Worm (Caenorhabditis elegans) whole organism, L4/young adult: Measurements from ENCODE around the gene F46F5.8.
"Not testable (repeated sequence)": the region's sequence is repeated elsewhere in the genome, so short reads cannot be mapped to it uniquely, and the experiment has no call there.

Source experiments
- W03F9.2 ChIP-seq: fragments of 150-350 bp; optimal IDR thresholded peaks from 2 replicates; lab custom pipeline; 2014; ENCODE audit warnings: missing biosample characterization, missing genetic modification characterization
- dao-5 ChIP-seq: sonication (generic microtip); optimal IDR thresholded peaks from 2 replicates; lab custom pipeline; 2016; ENCODE audit warnings: missing genotype, missing genetic modification characterization, moderate library complexity, missing compliant biosample characterization
- him-1 ChIP-seq: sonication (generic microtip); optimal IDR thresholded peaks from 2 replicates; lab custom pipeline; 2016; ENCODE audit warnings: missing genotype, missing genetic modification reagents, missing genetic modification characterization, missing compliant biosample characterization

The F46F5.8 gene

DNA sequence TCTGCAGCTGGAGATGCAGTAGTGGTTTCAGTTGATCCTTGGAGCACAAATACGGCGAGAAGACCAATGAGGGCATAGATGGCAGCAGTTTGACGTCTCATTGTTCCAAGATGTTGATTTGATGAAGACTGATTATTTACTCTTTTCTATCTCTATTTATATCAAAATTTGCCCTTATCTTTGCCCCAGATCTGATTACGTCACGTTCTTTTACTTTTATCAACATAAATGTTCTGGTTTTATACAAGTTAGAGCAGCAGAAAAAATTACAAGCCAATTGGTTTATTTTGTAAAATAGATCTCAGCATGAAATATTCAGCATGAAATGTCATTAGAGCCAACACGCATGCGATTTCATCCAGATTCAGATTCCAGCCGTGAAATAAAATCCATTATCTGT lies 1.3 kb upstream of the F46F5.8 start, which contains the start of gene msrp-4:
Gene msrp-4 (minus strand): TSS at position 101 of the 400 bp plus-strand sequence.
- TF ChIP-seq him-1 (tag; lab: Kevin White, UChicago); dao-5; W03F9.2 (tag; lab: Kevin White, UChicago): not testable (repeated sequence)

- TF ChIP-seq W03F9.2 (tag; lab: Kevin White, UChicago), result no peak
- TF ChIP-seq dao-5, result no peak
- no peak for TF ChIP-seq him-1 (tag; lab: Kevin White, UChicago)
Observed at ce11 chrII:820519-820918, 895 bp downstream of the F46F5.8 start, which contains the start of gene F46F5.7. TSS of gene F46F5.7 (minus strand) at chrII:820619.

- TF ChIP-seq W03F9.2 (tag; lab: Kevin White, UChicago) (no peak), him-1 (tag; lab: Kevin White, UChicago) (no peak), dao-5 (no peak)
Observed at ce11 chrII:814737-815136, 6.7 kb downstream of the F46F5.8 start, which contains the start of gene msrp-3. TSS of gene msrp-3 (minus strand) at chrII:814837.

ce11 chrII:812917-813316 lies 8.5 kb downstream of the F46F5.8 start, which contains the start of gene F46F5.5:
TSS of gene F46F5.5 (minus strand) at chrII:813017.
- TF ChIP-seq him-1 (tag; lab: Kevin White, UChicago) (no peak), dao-5 (no peak), W03F9.2 (tag; lab: Kevin White, UChicago) (no peak)

DNA sequence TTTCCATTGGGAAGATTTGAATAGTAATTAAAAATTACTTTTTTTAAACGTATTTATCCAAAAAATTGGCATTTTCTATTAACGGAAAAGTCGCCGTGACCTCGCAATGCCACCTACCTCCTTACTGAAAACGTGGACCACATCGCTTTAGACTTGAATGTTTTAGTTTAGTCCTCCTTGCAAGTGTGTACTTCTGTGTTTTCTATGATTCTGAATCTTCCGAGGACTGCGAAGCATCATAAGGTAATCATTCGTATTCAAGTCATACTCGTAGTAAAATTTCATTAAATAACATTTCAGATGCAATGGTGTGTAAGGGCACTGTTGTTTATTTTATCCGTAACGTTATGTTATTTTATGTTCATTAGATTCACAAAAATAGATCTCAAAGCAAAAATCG lies 13.0 kb downstream of the F46F5.8 start, which contains the start of gene F46F5.11:
Gene F46F5.11 (plus strand): TSS at position 301 of the 400 bp plus-strand sequence.
- TF ChIP-seq him-1 (tag; lab: Kevin White, UChicago) (no peak), dao-5 (no peak), W03F9.2 (tag; lab: Kevin White, UChicago) (no peak)

DNA sequence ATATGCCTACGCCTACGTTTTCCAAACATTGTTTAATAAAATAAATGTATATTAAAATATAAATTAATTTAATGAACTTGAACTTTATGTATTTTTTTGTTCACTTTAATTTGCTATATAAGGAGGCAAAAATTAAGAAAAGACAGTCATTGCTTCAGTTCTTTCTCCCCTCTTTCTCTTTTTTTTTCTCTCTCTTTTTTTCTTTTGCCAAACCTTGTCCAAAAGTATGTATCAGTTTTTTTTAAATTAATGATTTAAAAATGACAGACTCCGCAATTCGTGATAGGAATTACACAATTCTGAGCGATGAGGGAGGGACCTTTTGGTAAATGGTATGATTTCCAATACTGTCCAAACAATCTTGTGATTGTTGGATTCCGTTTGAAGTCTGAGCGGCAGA lies 18.4 kb downstream of the F46F5.8 start, which contains the start of gene F46F5.13:
Gene F46F5.13 (plus strand): TSS at position 301 of the 400 bp plus-strand sequence.
- TF ChIP-seq dao-5 (no peak), W03F9.2 (tag; lab: Kevin White, UChicago) (no peak), him-1 (tag; lab: Kevin White, UChicago) (no peak)

DNA sequence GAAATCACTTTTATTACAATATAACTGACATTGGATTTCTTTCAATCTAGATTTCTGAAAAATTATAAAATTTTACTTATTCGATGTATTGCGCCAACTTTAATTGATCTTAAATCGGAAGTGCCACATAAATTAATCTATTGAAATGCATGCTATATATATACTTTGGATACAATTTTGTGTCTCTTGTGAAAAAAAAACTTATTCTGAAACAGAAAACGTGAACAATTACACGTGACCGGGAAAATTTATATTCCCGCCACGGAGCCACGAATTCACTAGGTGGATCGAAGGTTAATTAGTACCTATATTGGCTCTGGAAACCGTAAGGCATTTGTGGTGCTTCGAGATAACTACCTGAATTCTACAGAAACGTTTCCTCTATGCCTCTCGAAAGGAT lies 21.7 kb downstream of the F46F5.8 start, which contains the start of gene F46F5.14:
Gene F46F5.14 (plus strand): TSS at position 301 of the 400 bp plus-strand sequence.
- TF ChIP-seq him-1 (tag; lab: Kevin White, UChicago) (no peak), dao-5 (no peak), W03F9.2 (tag; lab: Kevin White, UChicago) (no peak)

- TF ChIP-seq W03F9.2 (tag; lab: Kevin White, UChicago), result no peak
- no peak for TF ChIP-seq him-1 (tag; lab: Kevin White, UChicago)
- no peak for TF ChIP-seq dao-5
Observed at ce11 chrII:797445-797844, 24.0 kb downstream of the F46F5.8 start.

DNA sequence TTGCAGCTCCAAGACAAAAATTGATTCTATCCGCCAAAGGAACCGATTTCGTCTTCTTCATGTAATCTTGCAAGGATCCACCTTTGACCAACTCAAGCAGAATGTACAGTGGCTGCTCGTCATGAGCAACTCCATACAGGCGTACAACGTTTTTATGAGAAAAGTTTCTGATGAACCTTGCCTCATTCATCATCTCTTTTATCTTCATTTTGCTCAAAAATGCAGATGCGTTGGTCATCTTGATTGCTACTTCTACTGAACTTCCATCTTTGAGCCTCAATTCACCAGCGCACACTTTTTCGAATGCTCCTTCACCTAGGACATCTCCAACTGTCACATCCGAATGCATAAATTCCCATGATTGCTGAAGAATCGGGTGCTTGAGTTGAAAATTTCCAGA lies 24.5 kb downstream of the F46F5.8 start:
- no peak for TF ChIP-seq W03F9.2 (tag; lab: Kevin White, UChicago)

- TF ChIP-seq dao-5 (no peak), W03F9.2 (tag; lab: Kevin White, UChicago) (no peak), him-1 (tag; lab: Kevin White, UChicago) (no peak)
Observed at ce11 chrII:791828-792227, 29.6 kb downstream of the F46F5.8 start, which contains the start of gene F46F5.1. TSS of gene F46F5.1 (minus strand) at chrII:791928.

DNA sequence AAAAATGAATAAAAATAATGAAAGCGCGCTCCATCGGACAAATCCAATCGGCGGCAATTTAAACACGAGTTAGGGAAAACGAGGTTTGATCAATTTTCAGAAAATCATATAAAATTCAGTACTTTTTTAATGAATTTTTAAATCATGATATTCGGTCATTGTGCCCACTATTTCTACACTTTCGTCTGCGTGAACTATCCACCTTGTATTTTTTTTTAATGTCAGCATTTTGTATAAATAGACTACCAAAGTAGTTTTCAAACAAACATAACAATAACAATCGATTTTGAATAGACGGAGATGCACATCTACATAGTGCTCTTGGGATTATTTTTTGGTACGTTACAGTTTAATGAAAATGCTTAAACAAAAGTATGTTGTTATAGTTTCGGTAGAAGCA lies 33.3 kb downstream of the F46F5.8 start, which contains the start of gene F46F5.15:
Gene F46F5.15 (plus strand): TSS at position 301 of the 400 bp plus-strand sequence.
- TF ChIP-seq W03F9.2 (tag; lab: Kevin White, UChicago) (no peak), him-1 (tag; lab: Kevin White, UChicago) (no peak), dao-5 (no peak)

ce11 chrII:786938-787337 lies 34.5 kb downstream of the F46F5.8 start, which contains the start of gene F46F5.16:
TSS of gene F46F5.16 (plus strand) at chrII:787238.
- no peak for TF ChIP-seq him-1 (tag; lab: Kevin White, UChicago)
- no peak for TF ChIP-seq W03F9.2 (tag; lab: Kevin White, UChicago)
- TF ChIP-seq dao-5, result no peak

DNA sequence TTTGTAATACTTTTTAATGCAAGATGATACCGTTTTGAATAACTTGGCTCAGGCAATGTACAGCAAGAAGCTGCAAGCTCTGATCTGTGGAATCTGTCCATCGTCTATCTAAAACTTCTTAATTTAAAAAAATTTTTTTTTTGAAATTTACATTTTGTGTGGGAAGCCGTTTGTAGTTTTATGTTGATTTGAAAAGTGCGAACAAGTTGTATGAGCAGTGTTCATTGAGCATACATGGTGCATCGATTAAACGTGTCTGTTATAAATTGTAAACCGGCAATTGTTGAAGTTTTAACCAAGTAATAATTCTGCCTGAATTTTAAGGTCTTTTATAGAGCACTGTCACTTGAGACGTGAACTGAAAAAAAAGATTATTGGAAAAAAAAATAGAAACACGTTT lies 37.9 kb downstream of the F46F5.8 start, which contains the start of gene Y39F10A.6:
Gene Y39F10A.6 (minus strand): TSS at position 101 of the 400 bp plus-strand sequence.
- TF ChIP-seq dao-5 (no peak), him-1 (tag; lab: Kevin White, UChicago) (no peak), W03F9.2 (tag; lab: Kevin White, UChicago) (no peak)

- TF ChIP-seq him-1 (tag; lab: Kevin White, UChicago) (no peak), dao-5 (no peak), W03F9.2 (tag; lab: Kevin White, UChicago) (no peak)
Observed at ce11 chrII:782903-783302, 38.5 kb downstream of the F46F5.8 start, which contains the start of gene Y39F10A.3. TSS of gene Y39F10A.3 (minus strand) at chrII:783003.
